Worm (Caenorhabditis elegans) whole organism, young adult: ENCODE measurements around the gene str-86.

Experiments used
- let-526 ChIP-seq: fragments of 200-800 bp; sonication (Bioruptor generic); IDR thresholded peaks from 2 replicates; pipeline ENCODE4 v1.3.6; 2022; ENCODE audit warnings: missing genetic modification reagents, missing genetic modification characterization, missing compliant biosample characterization
- rec-8 ChIP-seq, 2 experiments: sonication (generic microtip); optimal IDR thresholded peaks; 2 replicates each; lab custom pipeline; 2016; ENCODE audit warnings: mild to moderate bottlenecking in 2 of 2, missing genetic modification characterization in 2 of 2, missing genetic modification reagents in 2 of 2, missing genotype in 2 of 2, missing biosample characterization in 1 of 2, missing compliant biosample characterization in 1 of 2, moderate library complexity in 1 of 2

ce11 chrV:9015540-9015939 lies 32.0 kb upstream of the str-86 start, which contains the start of gene srt-18:
- TF ChIP-seq rec-8 (tag; optimal IDR thresholded peaks at IDR 0.05; lab: Kevin White, UChicago) (no peak), let-526 (GFP tag; lab: Robert Waterston, UW) (no peak)
